Worm (Caenorhabditis elegans): ENCODE measurements around the gene sorf-1.
A peak's percentile ranks its signal among the peaks of the same experiment; 100 is the strongest.

Gene sorf-1

DNA sequence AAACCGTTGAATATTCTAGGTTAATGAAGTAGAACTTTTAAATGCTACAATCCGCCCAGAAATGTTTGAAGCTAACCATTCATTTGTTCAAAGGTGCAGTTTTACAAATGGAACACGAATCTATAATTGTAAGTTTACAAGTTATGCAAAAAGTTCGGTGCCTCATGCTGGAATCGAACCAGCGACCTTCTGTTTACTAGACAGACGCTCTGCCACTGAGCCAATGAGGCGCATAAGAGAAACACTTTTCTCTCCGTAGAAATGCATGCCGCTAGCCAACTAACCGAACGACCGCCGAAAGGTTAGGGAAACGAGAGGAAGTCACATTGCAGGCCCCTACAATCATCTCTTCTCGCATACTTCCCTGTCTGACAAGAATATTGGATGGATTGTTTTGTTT lies 7.8 kb downstream of the sorf-1 start (continued):
- TF ChIP-seq fkh-10 (GFP tag; optimal IDR thresholded peaks at IDR 0.05) = no peak
- TF ChIP-seq nhr-76 (tag; optimal IDR thresholded peaks at IDR 0.05) = no peak
- peak; percentile 89 for TF ChIP-seq zip-11 (GFP tag; IDR thresholded peaks at IDR 0.05)
- no peak for TF ChIP-seq unc-62 (GFP tag; optimal IDR thresholded peaks at IDR 0.05 in 1 of 2)
- TF ChIP-seq unc-62 (tag; optimal IDR thresholded peaks at IDR 0.05) = no peak
- peak; percentile 82 for TF ChIP-seq Y48G9A.11 (GFP tag; IDR thresholded peaks at IDR 0.05)
- no peak for TF ChIP-seq lin-39 (tag; optimal IDR thresholded peaks at IDR 0.05)
- TF ChIP-seq mes-2 (tag; optimal IDR thresholded peaks at IDR 0.05; ENCODE audit: poor library complexity, severe bottlenecking) = peak; percentile 87
- peak; percentile 75 for TF ChIP-seq lin-29 (GFP tag; IDR thresholded peaks at IDR 0.05)
- peak; percentile 98 for TF ChIP-seq Y105C5A.15 (GFP tag; IDR thresholded peaks at IDR 0.05)
- TF ChIP-seq nhr-237 (tag; optimal IDR thresholded peaks at IDR 0.05) = no peak
- peak; percentile 70; the same call in 1 of the 2 replicates for TF ChIP-seq mxl-2 (GFP tag; conservative IDR thresholded peaks at IDR 0.05)
- TF ChIP-seq dpl-1 (GFP tag; optimal IDR thresholded peaks at IDR 0.05) = no peak
- TF ChIP-seq nhr-111 (GFP tag; optimal IDR thresholded peaks at IDR 0.05) = peak; percentile 66
- no peak for TF ChIP-seq zip-2 (tag; optimal IDR thresholded peaks at IDR 0.05)
- peak; percentile 71; the same call in 1 of the 2 replicates for TF ChIP-seq saeg-2 (GFP tag; IDR thresholded peaks at IDR 0.05)
- peak; percentile 93 for TF ChIP-seq daf-19 (GFP tag; conservative IDR thresholded peaks at IDR 0.05)
- no peak for TF ChIP-seq ces-1 (GFP tag; optimal IDR thresholded peaks at IDR 0.05)
- TF ChIP-seq tra-1 (GFP tag; IDR thresholded peaks at IDR 0.05) = peak; percentile 72; the same call in 1 of the 2 replicates
- TF ChIP-seq zfp-2 (tag; optimal IDR thresholded peaks at IDR 0.05) = no peak
- peak; percentile 62 for TF ChIP-seq Y5F2A.4 (GFP tag; optimal IDR thresholded peaks at IDR 0.05)
- TF ChIP-seq jun-1 (tag; optimal IDR thresholded peaks at IDR 0.05) = peak; percentile 18
- peak in 1 of 2 experiments; percentile 63 for TF ChIP-seq lsy-2 (tag; optimal IDR thresholded peaks at IDR 0.05)
- no peak for TF ChIP-seq lin-1 (GFP tag; IDR thresholded peaks at IDR 0.05)
- TF ChIP-seq ceh-82 (tag; optimal IDR thresholded peaks at IDR 0.05) = no peak
- peak; percentile 23 for TF ChIP-seq lin-13 (GFP tag; optimal IDR thresholded peaks at IDR 0.05)
- TF ChIP-seq attf-4 (tag; optimal IDR thresholded peaks at IDR 0.05) = no peak
- TF ChIP-seq gei-8 (GFP tag; optimal IDR thresholded peaks at IDR 0.05) = peak; percentile 81
- TF ChIP-seq sdz-12 (GFP tag; optimal IDR thresholded peaks at IDR 0.05) = peak; percentile 84
- peak; percentile 45 to 82 for TF ChIP-seq daf-16 (GFP tag; optimal IDR thresholded peaks at IDR 0.05)
- TF ChIP-seq daf-16 (tag; optimal IDR thresholded peaks at IDR 0.05) = peak; percentile 89
- TF ChIP-seq pqm-1 (tag; optimal IDR thresholded peaks at IDR 0.05) = no peak
- TF ChIP-seq nhr-77 (tag; optimal IDR thresholded peaks at IDR 0.05) = peak; percentile 60
- peak; percentile 96 for TF ChIP-seq F44E2.7 (GFP tag; IDR thresholded peaks at IDR 0.05)
- TF ChIP-seq mep-1 (tag; optimal IDR thresholded peaks at IDR 0.05) = peak; percentile 78
- no peak for TF ChIP-seq daf-8 (GFP tag; IDR thresholded peaks at IDR 0.05)
- peak; percentile 77 for TF ChIP-seq nhr-102 (tag; optimal IDR thresholded peaks at IDR 0.05)
- no peak for TF ChIP-seq lin-15B (tag; optimal IDR thresholded peaks at IDR 0.05)
- TF ChIP-seq nhr-41 (GFP tag; IDR thresholded peaks at IDR 0.05) = peak; percentile 89
- TF ChIP-seq snpc-4 (tag; optimal IDR thresholded peaks at IDR 0.05) = no peak
- peak; percentile 95 for TF ChIP-seq ceh-44 (GFP tag; IDR thresholded peaks at IDR 0.05)
- peak; percentile 93 for TF ChIP-seq madf-9 (GFP tag; conservative IDR thresholded peaks at IDR 0.05)
- TF ChIP-seq hmg-1.1 (GFP tag; IDR thresholded peaks at IDR 0.05) = peak; percentile 95
- TF ChIP-seq zfp-3 (GFP tag; conservative IDR thresholded peaks at IDR 0.05) = peak; percentile 65; the same call in 1 of the 2 replicates
- peak in 1 of 2 experiments; percentile 30 for TF ChIP-seq hif-1 (tag; optimal IDR thresholded peaks at IDR 0.05)
- TF ChIP-seq madf-5 (GFP tag; IDR thresholded peaks at IDR 0.05) = peak; percentile 80 to 82; a peak in 2 of 4 replicates
- TF ChIP-seq daf-12 (tag; optimal IDR thresholded peaks at IDR 0.05) = no peak
- TF ChIP-seq egl-27 (tag; optimal IDR thresholded peaks at IDR 0.05) = no peak
- TF ChIP-seq lin-38 (GFP tag; IDR thresholded peaks at IDR 0.05) = no peak
- peak; percentile 72 for TF ChIP-seq hlh-30 (tag; optimal IDR thresholded peaks at IDR 0.05; ENCODE audit: insufficient read depth)
- peak; percentile 81 for TF ChIP-seq nhr-42 (GFP tag; IDR thresholded peaks at IDR 0.05)
- TF ChIP-seq ztf-11 (tag; optimal IDR thresholded peaks at IDR 0.05) = no peak

Data from whole organism, L4 larva.